Fruit fly (Drosophila melanogaster) whole organism, larva: ENCODE data around the gene mon2.

Experiments used
- noc ChIP-seq: fragments of 200-800 bp; sonication (Bioruptor generic); optimal IDR thresholded peaks from 3 replicates; lab custom pipeline; 2019; ENCODE audit warnings: missing biosample characterization, mild to moderate bottlenecking, missing genetic modification characterization, moderate library complexity

The mon2 gene

dm6 chr2L:8100489-8101352 is 23.1 kb downstream of the mon2 start:
- peak; percentile 64 for TF ChIP-seq noc (tag; lab: Kevin White, UChicago)

dm6 chr2L:8099615-8100375 is 24.0 kb downstream of the mon2 start:
- no peak for TF ChIP-seq noc (tag; lab: Kevin White, UChicago)

- TF ChIP-seq noc (tag; lab: Kevin White, UChicago), result no peak
These were observed 24.8 kb downstream of the mon2 start for dm6 chr2L:8099050-8099449.

- no peak for TF ChIP-seq noc (tag; lab: Kevin White, UChicago)
These were observed 25.6 kb downstream of the mon2 start for dm6 chr2L:8097964-8098945.

dm6 chr2L:8097461-8097860 is 26.3 kb downstream of the mon2 start:
- TF ChIP-seq noc (tag; lab: Kevin White, UChicago), result peak; percentile 84

dm6 chr2L:8095176-8095575 is 28.6 kb downstream of the mon2 start:
- no peak for TF ChIP-seq noc (tag; lab: Kevin White, UChicago)

dm6 chr2L:8094058-8094825 is 29.6 kb downstream of the mon2 start:
- no peak for TF ChIP-seq noc (tag; lab: Kevin White, UChicago)

dm6 chr2L:8093182-8093941 is 30.4 kb downstream of the mon2 start:
- TF ChIP-seq noc (tag; lab: Kevin White, UChicago), result no peak

- no peak for TF ChIP-seq noc (tag; lab: Kevin White, UChicago)
These were observed 31.9 kb downstream of the mon2 start for dm6 chr2L:8091908-8092307.

- no peak for TF ChIP-seq noc (tag; lab: Kevin White, UChicago)
These were observed 32.4 kb downstream of the mon2 start for dm6 chr2L:8091429-8091828.

- peak; percentile 72 for TF ChIP-seq noc (tag; lab: Kevin White, UChicago)
These were observed 35.6 kb downstream of the mon2 start for dm6 chr2L:8088025-8088789.

dm6 chr2L:8087468-8087789 is 36.4 kb downstream of the mon2 start:
- no peak for TF ChIP-seq noc (tag; lab: Kevin White, UChicago)

dm6 chr2L:8086736-8087467 is 36.9 kb downstream of the mon2 start:
- TF ChIP-seq noc (tag; lab: Kevin White, UChicago), result peak; percentile 89
